Fruit fly (Drosophila melanogaster) S2 (cell line): ENCODE measurements around the gene CG13043.

Source experiments
- CG8478 ChIP-seq: fragments of >200 bp; optimal IDR thresholded peaks from 2 replicates; lab custom pipeline; 2018
- CTCF ChIP-seq, 2 experiments: fragments of >200 bp; optimal IDR thresholded peaks; 2 replicates each; lab custom pipeline; 2018

DNA sequence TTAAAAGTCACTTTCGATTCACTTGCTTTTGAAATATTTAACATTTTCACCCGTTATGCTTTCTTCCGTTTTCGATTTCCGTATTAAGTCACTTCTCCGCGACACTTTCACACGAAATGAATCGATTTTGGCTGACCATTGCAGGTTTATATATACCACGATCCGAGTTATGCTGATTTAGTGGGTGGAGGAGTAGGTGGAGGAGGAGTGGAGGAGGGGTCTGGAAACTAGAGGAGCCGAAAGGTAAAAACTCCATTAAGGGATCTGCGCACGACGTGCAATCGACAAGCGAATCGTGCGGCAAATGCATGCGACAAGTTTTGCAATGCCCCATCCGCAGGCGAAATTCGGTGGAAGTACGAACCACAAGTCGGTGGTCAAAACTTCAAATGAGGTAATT is 14.8 kb downstream of the CG13043 start, which contains the start of gene CG13045:
- no peak for TF ChIP-seq CTCF (optimal IDR thresholded peaks at IDR 0.05; lab: Kevin White, UChicago)
- TF ChIP-seq CG8478: no peak
